Fruit fly (Drosophila melanogaster): ENCODE measurements around the gene Fur2.

- TF ChIP-seq rn (GFP tag; IDR thresholded peaks at IDR 0.05), result no peak
- peak; percentile 45 for TF ChIP-seq CG8301 (tag; optimal IDR thresholded peaks at IDR 0.05)
- TF ChIP-seq CG15710 (tag; optimal IDR thresholded peaks at IDR 0.05), result peak; percentile 20
These were observed 13.1 kb downstream of the Fur2 start for dm6 chrX:16385942-16386392.

Data from whole organism, pupa.